Fruit fly (Drosophila melanogaster): ENCODE data around the gene CG12229.
A peak's percentile ranks its signal among the peaks of the same experiment; 100 is the strongest.

CG12229 gene

dm6 chr3L:17447881-17448280, 11.7 kb upstream of the CG12229 start (continued):
- no peak for TF ChIP-seq tup (GFP tag; optimal IDR thresholded peaks at IDR 0.05)
- TF ChIP-seq maf-S (GFP tag; optimal IDR thresholded peaks at IDR 0.05) = no peak
- no peak for TF ChIP-seq CG17802 (tag; optimal IDR thresholded peaks at IDR 0.05)
- no peak for TF ChIP-seq CrebB (tag; optimal IDR thresholded peaks at IDR 0.05)
- no peak for TF ChIP-seq CG2875 (GFP tag; optimal IDR thresholded peaks at IDR 0.05)
- no peak for TF ChIP-seq shn (GFP tag; optimal IDR thresholded peaks at IDR 0.05)
- no peak for TF ChIP-seq trh (GFP tag; optimal IDR thresholded peaks at IDR 0.05)
- 0 out of 2 replicates have a peak, but pooled peaks have one; percentile 4 for TF ChIP-seq CG14667 (GFP tag; IDR thresholded peaks at IDR 0.05)
- TF ChIP-seq gro (GFP tag; optimal IDR thresholded peaks at IDR 0.05) = no peak
- no peak for TF ChIP-seq pb (GFP tag; optimal IDR thresholded peaks at IDR 0.05)
- TF ChIP-seq wdn (GFP tag; IDR thresholded peaks at IDR 0.05) = no peak
- no peak for TF ChIP-seq en (GFP tag; optimal IDR thresholded peaks at IDR 0.05)
- no peak for TF ChIP-seq ERR (GFP tag; optimal IDR thresholded peaks at IDR 0.05)
- TF ChIP-seq CG6689 (GFP tag; IDR thresholded peaks at IDR 0.05) = peak; percentile 38
- no peak for TF ChIP-seq Poxn (GFP tag; IDR thresholded peaks at IDR 0.05)
- TF ChIP-seq bowl (GFP tag; IDR thresholded peaks at IDR 0.05) = no peak
- no peak for TF ChIP-seq CG14014 (GFP tag; IDR thresholded peaks at IDR 0.05)
- no peak for TF ChIP-seq schlank (tag; optimal IDR thresholded peaks at IDR 0.05)
- TF ChIP-seq Taf1 (GFP tag; IDR thresholded peaks at IDR 0.05) = no peak
- no peak for TF ChIP-seq CG12942 (GFP tag; optimal IDR thresholded peaks at IDR 0.05)
- no peak for TF ChIP-seq CG2116 (GFP tag; optimal IDR thresholded peaks at IDR 0.05)
- TF ChIP-seq wek (GFP tag; optimal IDR thresholded peaks at IDR 0.05) = no peak
- no peak for TF ChIP-seq CG10274 (GFP tag; optimal IDR thresholded peaks at IDR 0.05)
- TF ChIP-seq D19A (tag; optimal IDR thresholded peaks at IDR 0.05) = no peak
- TF ChIP-seq Fer1 (GFP tag; optimal IDR thresholded peaks at IDR 0.05) = peak; percentile 53
- TF ChIP-seq CG32767 (GFP tag; IDR thresholded peaks at IDR 0.05) = no peak
- no peak for TF ChIP-seq stc (GFP tag; IDR thresholded peaks at IDR 0.05)
- no peak for TF ChIP-seq Mes4 (GFP tag; optimal IDR thresholded peaks at IDR 0.05)

dm6 chr3L:17445629-17446431, 9.6 kb upstream of the CG12229 start:
- TF ChIP-seq sim (GFP tag; IDR thresholded peaks at IDR 0.05) (no peak), CG2199 (GFP tag; IDR thresholded peaks at IDR 0.05) (peak; percentile 75; the same call in 2 of the 3 replicates), sob (GFP tag; IDR thresholded peaks at IDR 0.05) (no peak), Nf-YB (GFP tag; optimal IDR thresholded peaks at IDR 0.05) (peak; percentile 69), Hr39 (optimal IDR thresholded peaks at IDR 0.05) (peak; percentile 6), zen (tag; optimal IDR thresholded peaks at IDR 0.05) (peak; percentile 38), sens (GFP tag) (peak; percentile 59), cg (GFP tag; optimal IDR thresholded peaks at IDR 0.05) (peak; percentile 61), CG15479 (GFP tag; optimal IDR thresholded peaks at IDR 0.05) (peak; percentile 18), sqz (GFP tag; optimal IDR thresholded peaks at IDR 0.05) (peak; percentile 59), abd-A (tag; optimal IDR thresholded peaks at IDR 0.05) (peak; percentile 19), tll (GFP tag; optimal IDR thresholded peaks at IDR 0.05) (peak in 1 of 2 experiments; percentile 75), CG7987 (GFP tag; optimal IDR thresholded peaks at IDR 0.05) (no peak), pros (GFP tag; optimal IDR thresholded peaks at IDR 0.05) (peak; percentile 94)
